Fruit fly (Drosophila melanogaster): Measurements from ENCODE around the gene CG6770.

Gene CG6770

DNA sequence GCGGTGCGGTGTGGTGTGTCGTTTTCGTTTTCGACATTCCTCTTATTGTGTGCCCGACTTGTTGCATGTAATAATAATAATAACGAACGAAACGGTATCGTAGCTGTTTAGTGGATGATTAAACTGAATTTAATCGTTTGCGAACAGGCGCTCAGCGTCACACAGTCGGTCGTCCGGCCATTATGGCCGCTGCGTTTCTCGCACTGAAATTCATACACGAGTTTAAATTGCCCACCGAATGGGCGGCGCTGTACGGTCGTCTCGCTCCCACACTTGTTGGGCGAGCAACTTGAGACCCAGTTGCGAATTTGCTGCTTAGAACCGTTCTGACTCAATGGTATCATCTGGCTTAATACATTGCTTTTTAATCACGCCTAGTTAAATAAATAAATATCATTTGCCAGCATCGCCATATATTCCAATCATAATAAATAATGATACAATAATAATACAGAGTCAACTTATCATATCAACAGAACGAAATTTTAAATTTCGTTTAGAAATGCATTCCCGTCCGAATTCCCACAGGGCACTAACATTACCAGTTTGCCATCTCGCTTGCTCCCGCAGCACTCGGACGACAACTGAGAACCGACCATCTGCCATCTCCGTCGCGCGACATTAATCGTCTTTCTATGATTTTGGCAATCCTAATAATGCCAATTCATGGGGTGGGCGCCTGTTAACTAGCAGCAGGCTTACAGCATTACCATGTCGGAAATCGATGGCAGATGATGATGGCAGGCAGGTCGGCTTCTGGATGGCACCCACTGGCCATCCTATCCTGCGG, 34.8 kb downstream of the CG6770 start (continued):
- TF ChIP-seq da (GFP tag; optimal IDR thresholded peaks at IDR 0.05) (no peak), kni (GFP tag; optimal IDR thresholded peaks at IDR 0.05) (no peak), Drgx (GFP tag; IDR thresholded peaks at IDR 0.05) (no peak), onecut (GFP tag; IDR thresholded peaks at IDR 0.05) (peak; percentile 85), pita (GFP tag; optimal IDR thresholded peaks at IDR 0.05) (no peak), ems (GFP tag; optimal IDR thresholded peaks at IDR 0.05) (peak; percentile 84), CG12299 (tag; optimal IDR thresholded peaks at IDR 0.05) (peak; percentile 91), CG34422 (GFP tag; IDR thresholded peaks at IDR 0.05) (no peak), CG7928 (GFP tag; optimal IDR thresholded peaks at IDR 0.05) (peak; percentile 73), kah (GFP tag; optimal IDR thresholded peaks at IDR 0.05) (peak; percentile 30), Ets65A (GFP tag) (peak; percentile 93), Antp (GFP tag; optimal IDR thresholded peaks at IDR 0.05) (peak; percentile 38), nerfin-1 (tag; optimal IDR thresholded peaks at IDR 0.05) (peak; percentile 42), CG10209 (GFP tag; optimal IDR thresholded peaks at IDR 0.05) (peak; percentile 91), CG7556 (GFP tag; optimal IDR thresholded peaks at IDR 0.05) (peak; percentile 95), az2 (GFP tag; optimal IDR thresholded peaks at IDR 0.05) (peak; percentile 88), peb (GFP tag; IDR thresholded peaks at IDR 0.05) (no peak), Six4 (GFP tag; optimal IDR thresholded peaks at IDR 0.05) (peak; percentile 79), sima (GFP tag; optimal IDR thresholded peaks at IDR 0.05) (no peak), CG6689 (GFP tag; IDR thresholded peaks at IDR 0.05) (no peak), Poxn (GFP tag; IDR thresholded peaks at IDR 0.05) (no peak), hb (GFP tag; IDR thresholded peaks at IDR 0.05; ENCODE audit: partially characterized antibody) (no peak), fru (optimal IDR thresholded peaks at IDR 0.05) (no peak), ac (GFP tag; optimal IDR thresholded peaks at IDR 0.05) (peak; percentile 51), gsb (GFP tag; IDR thresholded peaks at IDR 0.05) (no peak), CG7987 (GFP tag; optimal IDR thresholded peaks at IDR 0.05) (peak; percentile 30), ato (GFP tag; IDR thresholded peaks at IDR 0.05; ENCODE audit: partially characterized antibody) (no peak), CG2889 (GFP tag; IDR thresholded peaks at IDR 0.05) (no peak), E2f1 (GFP tag; IDR thresholded peaks at IDR 0.05) (no peak), corto (GFP tag; optimal IDR thresholded peaks at IDR 0.05) (no peak), Doc3 (GFP tag; IDR thresholded peaks at IDR 0.05; ENCODE audit: partially characterized antibody) (no peak), mld (GFP tag; IDR thresholded peaks at IDR 0.05; ENCODE audit: partially characterized antibody) (no peak), CG14014 (GFP tag; IDR thresholded peaks at IDR 0.05) (no peak), Sox102F (GFP tag; optimal IDR thresholded peaks at IDR 0.05) (peak; percentile 86), Fer3 (tag; optimal IDR thresholded peaks at IDR 0.05) (peak; percentile 94), CG11456 (GFP tag; IDR thresholded peaks at IDR 0.05) (no peak), Hr51 (GFP tag; optimal IDR thresholded peaks at IDR 0.05) (peak; percentile 71 to 92), scrt (GFP tag; optimal IDR thresholded peaks at IDR 0.05) (no peak), fu2 (GFP tag; optimal IDR thresholded peaks at IDR 0.05) (peak; percentile 75), shn (GFP tag; optimal IDR thresholded peaks at IDR 0.05) (peak; percentile 78), CG12659 (GFP tag; optimal IDR thresholded peaks at IDR 0.05) (peak; percentile 95), lola (GFP tag; optimal IDR thresholded peaks at IDR 0.05) (peak in 1 of 3 experiments; percentile 92), CG4404 (GFP tag; IDR thresholded peaks at IDR 0.05) (no peak), CG13424 (tag; optimal IDR thresholded peaks at IDR 0.05) (peak; percentile 96), Nf-YA (GFP tag; IDR thresholded peaks at IDR 0.05) (no peak), Scr (GFP tag; IDR thresholded peaks at IDR 0.05; ENCODE audit: partially characterized antibody) (no peak), caup (GFP tag; optimal IDR thresholded peaks at IDR 0.05; ENCODE audit: severe bottlenecking) (peak; percentile 86), CG9437 (GFP tag; optimal IDR thresholded peaks at IDR 0.05) (peak; percentile 85), Fer2 (tag; optimal IDR thresholded peaks at IDR 0.05) (peak; percentile 92)
